Fruit fly (Drosophila melanogaster) whole organism, prepupa: ENCODE data around the gene Calx.

Experiments
- Blimp-1 ChIP-seq: fragments of 200-800 bp; sonication (Bioruptor generic); optimal IDR thresholded peaks from 3 replicates; lab custom pipeline; 2017; ENCODE audit warnings: missing biosample characterization, missing genetic modification characterization, mild to moderate bottlenecking, moderate library complexity, missing genetic modification reagents
- CG15336 ChIP-seq: fragments of 200-800 bp; sonication (Bioruptor generic); IDR thresholded peaks from 2 replicates; pipeline ENCODE4 v1.3.6; 2022; ENCODE audit warnings: missing biosample characterization, missing genetic modification characterization
- CG4318 ChIP-seq: fragments of 200-800 bp; sonication (Bioruptor generic); optimal IDR thresholded peaks from 3 replicates; lab custom pipeline; 2017; ENCODE audit warnings: missing biosample characterization, mild to moderate bottlenecking, missing genetic modification characterization
- CG6163 ChIP-seq: fragments of 200-800 bp; sonication (Bioruptor generic); IDR thresholded peaks from 3 replicates; pipeline ENCODE4 v1.3.6; 2022; ENCODE audit warnings: missing biosample characterization, missing genetic modification characterization
- CG6792 ChIP-seq: fragments of 200-800 bp; sonication (Bioruptor generic); optimal IDR thresholded peaks from 3 replicates; lab custom pipeline; 2016; ENCODE audit warnings: missing biosample characterization, missing genetic modification characterization
- CG6808 ChIP-seq: fragments of 200-800 bp; sonication (Bioruptor generic); optimal IDR thresholded peaks from 3 replicates; lab custom pipeline; 2017; ENCODE audit warnings: missing biosample characterization, missing genetic modification characterization, mild to moderate bottlenecking, moderate library complexity, missing genetic modification reagents
- Gug ChIP-seq: fragments of 200-800 bp; sonication (Bioruptor generic); IDR thresholded peaks from 2 replicates; pipeline ENCODE4 v1.3.6; 2022; ENCODE audit warnings: missing biosample characterization, missing genetic modification characterization
- dsx ChIP-seq: fragments of 200-800 bp; optimal IDR thresholded peaks from 3 replicates; lab custom pipeline; 2019; ENCODE audit warnings: missing biosample characterization, mild to moderate bottlenecking, missing genetic modification characterization, moderate library complexity; ENCODE audit not compliant: poor library complexity, severe bottlenecking
- eg ChIP-seq: fragments of 200-800 bp; sonication (Bioruptor generic); IDR thresholded peaks from 3 replicates; pipeline ENCODE4 v1.3.6; 2022; ENCODE audit warnings: missing biosample characterization, missing genetic modification characterization

DNA sequence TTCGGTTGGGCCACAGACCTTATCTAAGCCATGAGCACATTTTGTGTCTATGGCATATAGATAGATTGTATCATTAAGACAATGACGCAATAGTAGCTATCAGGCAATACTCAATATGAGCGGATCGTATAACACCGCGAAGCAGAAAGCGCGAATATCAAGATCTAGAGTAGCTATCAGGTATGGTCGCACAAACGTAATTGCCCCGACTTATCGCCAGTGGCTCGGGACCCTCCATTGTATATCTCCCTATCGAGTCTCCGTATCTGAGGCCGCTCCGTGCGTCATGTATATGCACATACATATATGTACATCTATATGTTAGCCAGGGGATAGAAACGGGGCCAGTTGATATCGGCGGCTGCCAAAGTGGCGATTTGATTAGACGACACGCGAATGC, 7.6 kb downstream of the Calx start:
- no peak for TF ChIP-seq eg
- TF ChIP-seq CG6792 (GFP tag; lab: Kevin White, UChicago), result no peak
- TF ChIP-seq dsx (GFP tag; lab: Kevin White, UChicago), result no peak
- no peak for TF ChIP-seq CG15336 (GFP tag; lab: Robert Waterston, UW)
- TF ChIP-seq CG6163, result no peak
- TF ChIP-seq Gug (GFP tag; lab: Robert Waterston, UW), result no peak
- no peak for TF ChIP-seq CG6808
- no peak for TF ChIP-seq CG4318
- TF ChIP-seq Blimp-1, result no peak
